Fruit fly (Drosophila melanogaster) S2 (cell line): ENCODE measurements around the gene CG5446.

Source experiments
- CG8478 ChIP-seq: fragments of >200 bp; optimal IDR thresholded peaks from 2 replicates; lab custom pipeline; 2018
- CTCF ChIP-seq, 2 experiments: fragments of >200 bp; optimal IDR thresholded peaks; 2 replicates each; lab custom pipeline; 2018

dm6 chr2L:12415485-12416137, 11.9 kb downstream of the CG5446 start:
- TF ChIP-seq CG8478 (lab: Kevin White, UChicago) (no peak), CTCF (optimal IDR thresholded peaks at IDR 0.05; lab: Kevin White, UChicago) (no peak)
